Worm (Caenorhabditis elegans) whole organism, early embryonic: ENCODE measurements around the gene B0280.17.

Experiments
- F13C5.2 ChIP-seq: sonication (generic microtip); optimal IDR thresholded peaks from 2 replicates; lab custom pipeline; 2017; ENCODE audit warnings: mild to moderate bottlenecking, missing genetic modification characterization, inconsistent platforms, missing compliant biosample characterization
- ama-1 ChIP-seq: fragments of 150-350 bp; optimal IDR thresholded peaks from 2 replicates; lab custom pipeline; 2014
- ceh-13 ChIP-seq: fragments of 200-800 bp; sonication (Bioruptor generic); optimal IDR thresholded peaks from 2 replicates; lab custom pipeline; 2018; ENCODE audit warnings: mild to moderate bottlenecking, missing genetic modification characterization, missing compliant biosample characterization
- ceh-36 ChIP-seq: sonication (generic microtip); optimal IDR thresholded peaks from 2 replicates; lab custom pipeline; 2016; ENCODE audit warnings: missing genetic modification characterization, inconsistent platforms, missing compliant biosample characterization
- hmg-4 ChIP-seq: fragments of 200-800 bp; sonication (Bioruptor generic); optimal IDR thresholded peaks from 2 replicates; lab custom pipeline; 2018; ENCODE audit warnings: mild to moderate bottlenecking, missing genetic modification characterization, missing compliant biosample characterization
- hnd-1 ChIP-seq: sonication (generic microtip); optimal IDR thresholded peaks from 2 replicates; lab custom pipeline; 2016; ENCODE audit warnings: missing genetic modification characterization, missing compliant biosample characterization
- scrt-1 ChIP-seq: fragments of 200-800 bp; sonication (Bioruptor generic); IDR thresholded peaks from 2 replicates; pipeline ENCODE4 v1.3.6; 2022; ENCODE audit warnings: missing genetic modification characterization, missing compliant biosample characterization
- sea-1 ChIP-seq: fragments of 200-800 bp; sonication (Bioruptor generic); conservative IDR thresholded peaks from 2 replicates; pipeline ENCODE4 v1.3.6; 2022; ENCODE audit warnings: missing genetic modification characterization, missing compliant biosample characterization
- tbx-11 ChIP-seq: fragments of 200-800 bp; sonication (Bioruptor generic); IDR thresholded peaks from 2 replicates; pipeline ENCODE4 v1.3.6; 2022; ENCODE audit warnings: missing genetic modification characterization, missing compliant biosample characterization
- tbx-37 ChIP-seq: fragments of 200-800 bp; sonication (Bioruptor generic); conservative IDR thresholded peaks from 2 replicates; pipeline ENCODE4 v1.3.6; 2022; ENCODE audit warnings: missing genetic modification reagents, missing genetic modification characterization, missing compliant biosample characterization
- tra-4 ChIP-seq: sonication (generic microtip); optimal IDR thresholded peaks from 2 replicates; lab custom pipeline; 2017; ENCODE audit warnings: missing genetic modification characterization, missing compliant biosample characterization

- TF ChIP-seq sea-1 (GFP tag; lab: Robert Waterston, UW), result no peak
- no peak for TF ChIP-seq tbx-11
- TF ChIP-seq ceh-36 (tag; lab: Kevin White, UChicago), result no peak
- TF ChIP-seq ceh-13 (GFP tag; lab: Kevin White, UChicago), result no peak
- no peak for TF ChIP-seq tra-4 (tag; lab: Kevin White, UChicago)
- no peak for TF ChIP-seq hmg-4 (GFP tag; lab: Kevin White, UChicago)
- TF ChIP-seq ama-1 (lab: Kevin White, UChicago), result no peak
- TF ChIP-seq scrt-1, result no peak
- no peak for TF ChIP-seq tbx-37 (GFP tag; lab: Robert Waterston, UW)
- no peak for TF ChIP-seq hnd-1 (tag; lab: Kevin White, UChicago)
- no peak for TF ChIP-seq F13C5.2 (tag; lab: Kevin White, UChicago)
Observed at ce11 chrIII:7144749-7145148, 8.8 kb upstream of the B0280.17 start, which contains the start of gene glr-2.
